Worm (Caenorhabditis elegans) whole organism, early embryonic: ENCODE measurements around the gene gpa-8.

Experiments
- B0310.2 ChIP-seq: sonication (generic microtip); optimal IDR thresholded peaks from 2 replicates; lab custom pipeline; 2016; ENCODE audit warnings: mild to moderate bottlenecking, missing genetic modification characterization, missing compliant biosample characterization
- F13C5.2 ChIP-seq: sonication (generic microtip); optimal IDR thresholded peaks from 2 replicates; lab custom pipeline; 2017; ENCODE audit warnings: mild to moderate bottlenecking, missing genetic modification characterization, inconsistent platforms, missing compliant biosample characterization
- aly-1 ChIP-seq: sonication (generic microtip); optimal IDR thresholded peaks from 2 replicates; lab custom pipeline; 2016; ENCODE audit warnings: missing genetic modification characterization, missing compliant biosample characterization
- ama-1 ChIP-seq: fragments of 150-350 bp; optimal IDR thresholded peaks from 2 replicates; lab custom pipeline; 2014
- ceh-13 ChIP-seq: fragments of 200-800 bp; sonication (Bioruptor generic); optimal IDR thresholded peaks from 2 replicates; lab custom pipeline; 2018; ENCODE audit warnings: mild to moderate bottlenecking, missing genetic modification characterization, missing compliant biosample characterization
- ceh-36 ChIP-seq: sonication (generic microtip); optimal IDR thresholded peaks from 2 replicates; lab custom pipeline; 2016; ENCODE audit warnings: missing genetic modification characterization, inconsistent platforms, missing compliant biosample characterization
- ets-7 ChIP-seq: sonication (generic microtip); optimal IDR thresholded peaks from 2 replicates; lab custom pipeline; 2016; ENCODE audit warnings: missing genotype, missing genetic modification characterization, missing compliant biosample characterization
- flt-1 ChIP-seq: fragments of 200-800 bp; sonication (Bioruptor generic); IDR thresholded peaks from 2 replicates; pipeline ENCODE4 v1.3.6; 2022; ENCODE audit warnings: missing genetic modification characterization, missing compliant biosample characterization
- hmbx-1 ChIP-seq: sonication (generic microtip); optimal IDR thresholded peaks from 2 replicates; lab custom pipeline; 2016; ENCODE audit warnings: mild to moderate bottlenecking, missing genetic modification characterization, missing compliant biosample characterization
- hmg-4 ChIP-seq: fragments of 200-800 bp; sonication (Bioruptor generic); optimal IDR thresholded peaks from 2 replicates; lab custom pipeline; 2018; ENCODE audit warnings: mild to moderate bottlenecking, missing genetic modification characterization, missing compliant biosample characterization
- hnd-1 ChIP-seq: sonication (generic microtip); optimal IDR thresholded peaks from 2 replicates; lab custom pipeline; 2016; ENCODE audit warnings: missing genetic modification characterization, missing compliant biosample characterization
- pes-1 ChIP-seq: fragments of 200-800 bp; sonication (Bioruptor generic); IDR thresholded peaks from 2 replicates; pipeline ENCODE4 v1.3.6; 2022; ENCODE audit warnings: missing genetic modification reagents, missing genetic modification characterization, missing compliant biosample characterization
- scrt-1 ChIP-seq: fragments of 200-800 bp; sonication (Bioruptor generic); IDR thresholded peaks from 2 replicates; pipeline ENCODE4 v1.3.6; 2022; ENCODE audit warnings: missing genetic modification characterization, missing compliant biosample characterization
- sea-1 ChIP-seq: fragments of 200-800 bp; sonication (Bioruptor generic); conservative IDR thresholded peaks from 2 replicates; pipeline ENCODE4 v1.3.6; 2022; ENCODE audit warnings: missing genetic modification characterization, missing compliant biosample characterization
- tbx-11 ChIP-seq: fragments of 200-800 bp; sonication (Bioruptor generic); IDR thresholded peaks from 2 replicates; pipeline ENCODE4 v1.3.6; 2022; ENCODE audit warnings: missing genetic modification characterization, missing compliant biosample characterization
- tbx-37 ChIP-seq: fragments of 200-800 bp; sonication (Bioruptor generic); conservative IDR thresholded peaks from 2 replicates; pipeline ENCODE4 v1.3.6; 2022; ENCODE audit warnings: missing genetic modification reagents, missing genetic modification characterization, missing compliant biosample characterization
- tra-4 ChIP-seq: sonication (generic microtip); optimal IDR thresholded peaks from 2 replicates; lab custom pipeline; 2017; ENCODE audit warnings: missing genetic modification characterization, missing compliant biosample characterization

gpa-8 gene

ce11 chrV:12596196-12596595 is 44.1 kb downstream of the gpa-8 start, which contains the start of gene mma-1:
mma-1 (minus strand) TSS chrV:12596296.
- TF ChIP-seq flt-1: no peak
- TF ChIP-seq hmg-4 (GFP tag; lab: Kevin White, UChicago): no peak
- TF ChIP-seq F13C5.2 (tag; lab: Kevin White, UChicago): no peak
- TF ChIP-seq tbx-11 (GFP tag; lab: Robert Waterston, UW): no peak
- no peak for TF ChIP-seq B0310.2 (tag; lab: Kevin White, UChicago)
- no peak for TF ChIP-seq ceh-13 (GFP tag; lab: Kevin White, UChicago)
- TF ChIP-seq ceh-36 (tag; lab: Kevin White, UChicago): no peak
- TF ChIP-seq tra-4 (tag; lab: Kevin White, UChicago): no peak
- no peak for TF ChIP-seq aly-1
- TF ChIP-seq hnd-1: no peak
- no peak for TF ChIP-seq tbx-37
- TF ChIP-seq pes-1 (GFP tag; lab: Robert Waterston, UW): no peak
- TF ChIP-seq ama-1 (lab: Kevin White, UChicago): no peak
- no peak for TF ChIP-seq sea-1 (GFP tag; lab: Robert Waterston, UW)
- TF ChIP-seq scrt-1: no peak

- TF ChIP-seq tbx-37 (no peak), sea-1 (GFP tag; lab: Robert Waterston, UW) (no peak), pes-1 (GFP tag; lab: Robert Waterston, UW) (no peak), flt-1 (no peak), scrt-1 (no peak), ets-7 (tag; lab: Kevin White, UChicago) (no peak), hnd-1 (no peak), aly-1 (no peak), ama-1 (lab: Kevin White, UChicago) (no peak), ceh-13 (GFP tag; lab: Kevin White, UChicago) (no peak), hmg-4 (GFP tag; lab: Kevin White, UChicago) (no peak)
Measured at ce11 chrV:12592379-12592778, 47.9 kb downstream of the gpa-8 start, which contains the start of gene C14C10.2. C14C10.2 (minus strand) TSS chrV:12592479.

ce11 chrV:12590601-12591000 is 49.7 kb downstream of the gpa-8 start, which contains the start of gene ttr-43:
ttr-43 (minus strand) TSS chrV:12590701.
- TF ChIP-seq ceh-36 (tag; lab: Kevin White, UChicago) (no peak), tra-4 (tag; lab: Kevin White, UChicago) (no peak), B0310.2 (tag; lab: Kevin White, UChicago) (no peak), ceh-13 (GFP tag; lab: Kevin White, UChicago) (no peak), F13C5.2 (tag; lab: Kevin White, UChicago) (no peak), ets-7 (tag; lab: Kevin White, UChicago) (no peak), scrt-1 (no peak), hmbx-1 (no peak), pes-1 (GFP tag; lab: Robert Waterston, UW) (no peak), hnd-1 (no peak), ama-1 (lab: Kevin White, UChicago) (no peak), tbx-37 (no peak), flt-1 (no peak), sea-1 (GFP tag; lab: Robert Waterston, UW) (no peak), hmg-4 (GFP tag; lab: Kevin White, UChicago) (no peak), aly-1 (no peak), tbx-11 (GFP tag; lab: Robert Waterston, UW) (no peak)
